Fruit fly (Drosophila melanogaster): Measurements from ENCODE around the gene CG15005.
A peak's percentile ranks its signal among the peaks of the same experiment; 100 is the strongest.

CG15005 gene

dm6 chr3L:4232724-4233367 is 28.7 kb upstream of the CG15005 start (continued):
- peak; percentile 55 for TF ChIP-seq row (GFP tag; IDR thresholded peaks at IDR 0.05)
- TF ChIP-seq CG15073 (GFP tag; optimal IDR thresholded peaks at IDR 0.05), result no peak
- TF ChIP-seq CG12104 (GFP tag; optimal IDR thresholded peaks at IDR 0.05), result no peak
- no peak for TF ChIP-seq Usf (GFP tag; optimal IDR thresholded peaks at IDR 0.05)
- TF ChIP-seq Neu2 (GFP tag; optimal IDR thresholded peaks at IDR 0.05; ENCODE audit: borderline replicate concordance), result no peak
- TF ChIP-seq sisA (GFP tag; IDR thresholded peaks at IDR 0.05), result no peak
- peak; percentile 55 for TF ChIP-seq CG7556 (GFP tag; optimal IDR thresholded peaks at IDR 0.05)
- no peak for TF ChIP-seq eyg (GFP tag; optimal IDR thresholded peaks at IDR 0.05)
- TF ChIP-seq CG10366 (GFP tag; IDR thresholded peaks at IDR 0.05), result no peak
- TF ChIP-seq tll (GFP tag; optimal IDR thresholded peaks at IDR 0.05), result no peak
- TF ChIP-seq Dip3 (GFP tag; optimal IDR thresholded peaks at IDR 0.05), result no peak
- no peak for TF ChIP-seq ATbp (GFP tag; optimal IDR thresholded peaks at IDR 0.05)
- TF ChIP-seq CG18599 (GFP tag; optimal IDR thresholded peaks at IDR 0.05), result peak; percentile 5
- no peak for TF ChIP-seq her (GFP tag; optimal IDR thresholded peaks at IDR 0.05)
- TF ChIP-seq CG6175 (GFP tag; IDR thresholded peaks at IDR 0.05), result no peak
- TF ChIP-seq CG13424 (tag; optimal IDR thresholded peaks at IDR 0.05), result peak; percentile 24
- no peak for TF ChIP-seq ap (GFP tag; IDR thresholded peaks at IDR 0.05)
- TF ChIP-seq Oaz (GFP tag; IDR thresholded peaks at IDR 0.05), result no peak
- no peak for TF ChIP-seq Lpt (GFP tag; optimal IDR thresholded peaks at IDR 0.05)
- TF ChIP-seq Deaf1 (tag; optimal IDR thresholded peaks at IDR 0.05), result no peak
- TF ChIP-seq sna (GFP tag; IDR thresholded peaks at IDR 0.05; ENCODE audit: partially characterized antibody), result no peak
- no peak for TF ChIP-seq tx (GFP tag; optimal IDR thresholded peaks at IDR 0.05)
- no peak for TF ChIP-seq so (GFP tag; IDR thresholded peaks at IDR 0.05)
- TF ChIP-seq Med (GFP tag), result peak; percentile 73
- TF ChIP-seq Dip2 (GFP tag; IDR thresholded peaks at IDR 0.05), result no peak
- no peak for TF ChIP-seq CG2116 (GFP tag; optimal IDR thresholded peaks at IDR 0.05)
- no peak for TF ChIP-seq br (optimal IDR thresholded peaks at IDR 0.05)
- no peak for TF ChIP-seq wor (GFP tag; IDR thresholded peaks at IDR 0.05)
- TF ChIP-seq Stat92E (GFP tag; optimal IDR thresholded peaks at IDR 0.05), result no peak
- TF ChIP-seq Taf1 (GFP tag; IDR thresholded peaks at IDR 0.05), result no peak
- no peak for TF ChIP-seq ind (GFP tag; optimal IDR thresholded peaks at IDR 0.05)
- TF ChIP-seq CG8924 (tag; optimal IDR thresholded peaks at IDR 0.05), result peak; percentile 19
- TF ChIP-seq CG13775 (GFP tag; optimal IDR thresholded peaks at IDR 0.05), result no peak
- TF ChIP-seq CG12219 (GFP tag; optimal IDR thresholded peaks at IDR 0.05), result no peak
- no peak for TF ChIP-seq CG3407 (GFP tag; optimal IDR thresholded peaks at IDR 0.05)
- no peak for TF ChIP-seq CG2889 (GFP tag; IDR thresholded peaks at IDR 0.05)
- TF ChIP-seq Fer3 (tag; optimal IDR thresholded peaks at IDR 0.05), result no peak
- TF ChIP-seq cwo (GFP tag; optimal IDR thresholded peaks at IDR 0.05), result no peak
- no peak for TF ChIP-seq h (optimal IDR thresholded peaks at IDR 0.05)
- TF ChIP-seq repo (GFP tag; optimal IDR thresholded peaks at IDR 0.05), result no peak
- no peak for TF ChIP-seq D (optimal IDR thresholded peaks at IDR 0.05)
- peak; percentile 14 for TF ChIP-seq D (GFP tag; optimal IDR thresholded peaks at IDR 0.05)
- no peak for TF ChIP-seq CG16815 (GFP tag; optimal IDR thresholded peaks at IDR 0.05)
- TF ChIP-seq CG33213 (GFP tag; optimal IDR thresholded peaks at IDR 0.05), result no peak
- no peak for TF ChIP-seq amos (GFP tag; IDR thresholded peaks at IDR 0.05; ENCODE audit: partially characterized antibody)
- no peak for TF ChIP-seq pfk (GFP tag; optimal IDR thresholded peaks at IDR 0.05)
- no peak for TF ChIP-seq ems (GFP tag; optimal IDR thresholded peaks at IDR 0.05)
- TF ChIP-seq CG3726 (GFP tag; IDR thresholded peaks at IDR 0.05), result no peak
- TF ChIP-seq slbo (GFP tag; IDR thresholded peaks at IDR 0.05), result no peak
- TF ChIP-seq bab2 (GFP tag; optimal IDR thresholded peaks at IDR 0.05), result no peak
- TF ChIP-seq CG7372 (GFP tag; IDR thresholded peaks at IDR 0.05), result no peak
- TF ChIP-seq Mes4 (GFP tag; optimal IDR thresholded peaks at IDR 0.05), result no peak
